Fruit fly (Drosophila melanogaster) whole organism, embryonic: ENCODE data around the gene SerRS.

Experiments used
- Antp ChIP-seq: fragments of 200-800 bp; sonication (Bioruptor generic); optimal IDR thresholded peaks from 3 replicates; lab custom pipeline; 2016; ENCODE audit warnings: missing biosample characterization, missing genetic modification characterization
- Asciz ChIP-seq: fragments of 200-800 bp; sonication (Bioruptor generic); optimal IDR thresholded peaks from 2 replicates; lab custom pipeline; 2017; ENCODE audit warnings: missing biosample characterization, mild to moderate bottlenecking, missing genetic modification characterization, missing genetic modification reagents
- Blimp-1 ChIP-seq: fragments of 200-800 bp; sonication (Bioruptor generic); optimal IDR thresholded peaks from 3 replicates; lab custom pipeline; 2018; ENCODE audit warnings: missing biosample characterization, missing genetic modification characterization, mild to moderate bottlenecking, moderate library complexity, missing genetic modification reagents
- BtbVII ChIP-seq: fragments of 200-800 bp; sonication (Bioruptor generic); optimal IDR thresholded peaks from 3 replicates; lab custom pipeline; 2017; ENCODE audit warnings: missing biosample characterization, mild to moderate bottlenecking, missing genetic modification characterization
- Bteb2 ChIP-seq: fragments of 200-800 bp; sonication (Bioruptor generic); optimal IDR thresholded peaks from 2 replicates; lab custom pipeline; 2016; ENCODE audit warnings: missing biosample characterization, missing genetic modification characterization
- CG10979 ChIP-seq: fragments of 200-800 bp; sonication (Bioruptor generic); optimal IDR thresholded peaks from 2 replicates; lab custom pipeline; 2018; ENCODE audit warnings: missing biosample characterization, mild to moderate bottlenecking, missing genetic modification characterization, moderate library complexity
- CG11456 ChIP-seq: fragments of 200-800 bp; sonication (Bioruptor generic); IDR thresholded peaks from 3 replicates; pipeline ENCODE4 v1.3.6; 2022; ENCODE audit warnings: missing biosample characterization, missing genetic modification characterization
- CG12071 ChIP-seq: fragments of 200-800 bp; sonication (Bioruptor generic); optimal IDR thresholded peaks from 3 replicates; lab custom pipeline; 2018; ENCODE audit warnings: missing biosample characterization, mild to moderate bottlenecking, missing genetic modification characterization
- CG12104 ChIP-seq: fragments of 200-800 bp; sonication (Bioruptor generic); optimal IDR thresholded peaks from 3 replicates; lab custom pipeline; 2016; ENCODE audit warnings: missing biosample characterization, missing genetic modification characterization
- CG1233 ChIP-seq: fragments of 200-800 bp; sonication (Bioruptor generic); optimal IDR thresholded peaks from 4 replicates; lab custom pipeline; 2018; ENCODE audit warnings: missing biosample characterization, mild to moderate bottlenecking, missing genetic modification characterization
- CG13424 ChIP-seq: fragments of 200-800 bp; sonication (Bioruptor generic); optimal IDR thresholded peaks from 2 replicates; lab custom pipeline; 2019; ENCODE audit warnings: missing biosample characterization, mild to moderate bottlenecking, missing genetic modification characterization, moderate library complexity
- CG1647 ChIP-seq: fragments of 200-800 bp; sonication (Bioruptor generic); optimal IDR thresholded peaks from 3 replicates; lab custom pipeline; 2016; ENCODE audit warnings: missing biosample characterization, missing genetic modification characterization
- CG17568 ChIP-seq: fragments of 200-800 bp; sonication (Bioruptor generic); optimal IDR thresholded peaks from 2 replicates; lab custom pipeline; 2018; ENCODE audit warnings: missing biosample characterization, mild to moderate bottlenecking, missing genetic modification characterization, moderate library complexity
- CG30020 ChIP-seq: fragments of 200-800 bp; optimal IDR thresholded peaks from 2 replicates; lab custom pipeline; 2019; ENCODE audit warnings: missing biosample characterization, mild to moderate bottlenecking, missing genetic modification characterization, moderate library complexity
- CG3847 ChIP-seq: fragments of 200-800 bp; sonication (Bioruptor generic); IDR thresholded peaks from 2 replicates; pipeline ENCODE4 v1.3.6; 2022; ENCODE audit warnings: missing biosample characterization, missing genetic modification characterization
- CG3995 ChIP-seq: fragments of 200-800 bp; sonication (Bioruptor generic); optimal IDR thresholded peaks from 3 replicates; lab custom pipeline; 2016; ENCODE audit warnings: missing biosample characterization, missing genetic modification characterization
- CG6791 ChIP-seq: fragments of 200-800 bp; sonication (Bioruptor generic); IDR thresholded peaks from 3 replicates; pipeline ENCODE4 v1.3.6; 2022; ENCODE audit warnings: missing biosample characterization, missing genetic modification characterization; ENCODE audit not compliant: partially characterized antibody
- CG7357 ChIP-seq: fragments of 200-800 bp; sonication (Bioruptor generic); IDR thresholded peaks from 3 replicates; pipeline ENCODE4 v1.3.6; 2022; ENCODE audit warnings: missing biosample characterization, missing genetic modification characterization
- CG7786 ChIP-seq: fragments of 200-800 bp; sonication (Bioruptor generic); optimal IDR thresholded peaks from 2 replicates; lab custom pipeline; 2016; ENCODE audit warnings: missing biosample characterization, missing genetic modification characterization
- CG8290 ChIP-seq, 3 experiments: fragments of 200-800 bp; sonication (Bioruptor generic); optimal IDR thresholded peaks; 2 replicates each; lab custom pipeline; 2016 to 2019; ENCODE audit warnings: missing biosample characterization in 3 of 3, missing genetic modification characterization in 3 of 3, mild to moderate bottlenecking in 2 of 3, moderate library complexity in 1 of 3
- CG9797 ChIP-seq: fragments of 200-800 bp; sonication (Bioruptor generic); optimal IDR thresholded peaks from 3 replicates; lab custom pipeline; 2018; ENCODE audit warnings: missing biosample characterization, mild to moderate bottlenecking, missing genetic modification characterization
- Doc3 ChIP-seq: fragments of 200-800 bp; sonication (Bioruptor generic); IDR thresholded peaks from 3 replicates; pipeline ENCODE4 v1.3.6; 2022; ENCODE audit warnings: missing biosample characterization, missing genetic modification characterization; ENCODE audit not compliant: partially characterized antibody
- HmgD ChIP-seq: fragments of 200-800 bp; sonication (Bioruptor generic); optimal IDR thresholded peaks from 3 replicates; lab custom pipeline; 2016; ENCODE audit warnings: missing biosample characterization, missing genetic modification characterization
- Myb ChIP-seq: fragments of 200-800 bp; sonication (Bioruptor generic); optimal IDR thresholded peaks from 2 replicates; lab custom pipeline; 2016; ENCODE audit warnings: missing biosample characterization, missing genetic modification characterization
- ac ChIP-seq: fragments of 200-800 bp; sonication (Bioruptor generic); optimal IDR thresholded peaks from 3 replicates; lab custom pipeline; 2017; ENCODE audit warnings: missing biosample characterization, mild to moderate bottlenecking, missing genetic modification characterization
- amos ChIP-seq: fragments of 200-800 bp; sonication (Bioruptor generic); IDR thresholded peaks from 2 replicates; pipeline ENCODE4 v1.3.6; 2022; ENCODE audit warnings: missing biosample characterization, missing genetic modification characterization; ENCODE audit not compliant: partially characterized antibody
- ase ChIP-seq: fragments of 200-800 bp; sonication (Bioruptor generic); IDR thresholded peaks from 3 replicates; pipeline ENCODE4 v1.3.6; 2022; ENCODE audit warnings: missing biosample characterization, missing genetic modification characterization
- ash1 ChIP-seq: fragments of 200-800 bp; sonication (Bioruptor generic); optimal IDR thresholded peaks from 2 replicates; lab custom pipeline; 2018; ENCODE audit warnings: missing biosample characterization, mild to moderate bottlenecking, missing genetic modification characterization
- bcd ChIP-seq: fragments of 200-800 bp; sonication (Bioruptor generic); optimal IDR thresholded peaks from 2 replicates; lab custom pipeline; 2017; ENCODE audit warnings: missing biosample characterization, mild to moderate bottlenecking, missing genetic modification characterization
- dati ChIP-seq: fragments of 200-800 bp; sonication (Bioruptor generic); IDR thresholded peaks from 2 replicates; pipeline ENCODE4 v1.3.6; 2022; ENCODE audit warnings: missing biosample characterization, missing genetic modification characterization
- dpn ChIP-seq, 2 experiments: fragments of 200-800 bp; sonication (Bioruptor generic); optimal IDR thresholded peaks; 3 replicates each; lab custom pipeline; 2016; ENCODE audit warnings: missing biosample characterization in 2 of 2, missing genetic modification characterization in 2 of 2
- esg ChIP-seq: fragments of 200-800 bp; sonication (Bioruptor generic); conservative IDR thresholded peaks from 2 replicates; pipeline ENCODE4 v1.3.6; 2022; ENCODE audit warnings: missing biosample characterization, missing genetic modification characterization
- gfzf ChIP-seq: fragments of 200-800 bp; sonication (Bioruptor generic); optimal IDR thresholded peaks from 2 replicates; lab custom pipeline; 2016; ENCODE audit warnings: missing biosample characterization, mild to moderate bottlenecking, missing genetic modification characterization, moderate library complexity
- gro ChIP-seq: fragments of 200-800 bp; sonication (Bioruptor generic); optimal IDR thresholded peaks from 2 replicates; lab custom pipeline; 2016; ENCODE audit warnings: missing biosample characterization, missing genetic modification characterization
- hb ChIP-seq: fragments of 200-800 bp; sonication (Bioruptor generic); IDR thresholded peaks from 3 replicates; pipeline ENCODE4 v1.3.6; 2022; ENCODE audit warnings: missing biosample characterization, missing genetic modification characterization; ENCODE audit not compliant: partially characterized antibody
- kah ChIP-seq: fragments of 200-800 bp; sonication (Bioruptor generic); optimal IDR thresholded peaks from 2 replicates; lab custom pipeline; 2018; ENCODE audit warnings: missing biosample characterization, mild to moderate bottlenecking, missing genetic modification characterization
- lola ChIP-seq, 3 experiments: fragments of >200 bp in 2 of 3; fragments of 200-800 bp in 1 of 3; sonication (Bioruptor generic) in 1 of 3; optimal IDR thresholded peaks; 2 replicates each; lab custom pipeline; 2017 to 2019; ENCODE audit warnings: missing biosample characterization in 3 of 3, missing genetic modification characterization in 3 of 3, mild to moderate bottlenecking in 1 of 3, moderate library complexity in 1 of 3
- peb ChIP-seq: fragments of 200-800 bp; sonication (Bioruptor generic); IDR thresholded peaks from 2 replicates; pipeline ENCODE4 v1.3.6; 2022; ENCODE audit warnings: missing biosample characterization, missing genetic modification characterization
- pnt ChIP-seq: fragments of 200-800 bp; sonication (Bioruptor generic); optimal IDR thresholded peaks from 3 replicates; lab custom pipeline; 2016; ENCODE audit warnings: missing biosample characterization, missing genetic modification characterization
- pros ChIP-seq: fragments of 200-800 bp; sonication (Bioruptor generic); optimal IDR thresholded peaks from 3 replicates; lab custom pipeline; 2019; ENCODE audit warnings: missing biosample characterization, mild to moderate bottlenecking, missing genetic modification characterization, moderate library complexity
- psq ChIP-seq: fragments of 200-800 bp; sonication (Bioruptor generic); optimal IDR thresholded peaks from 2 replicates; lab custom pipeline; 2017; ENCODE audit warnings: missing biosample characterization, missing genetic modification characterization
- row ChIP-seq: fragments of 200-800 bp; sonication (Bioruptor generic); IDR thresholded peaks from 3 replicates; pipeline ENCODE4 v1.3.6; 2022; ENCODE audit warnings: missing biosample characterization, missing genetic modification characterization
- shn ChIP-seq: fragments of 200-800 bp; sonication (Bioruptor generic); optimal IDR thresholded peaks from 3 replicates; lab custom pipeline; 2016; ENCODE audit warnings: missing biosample characterization, missing genetic modification characterization
- sr ChIP-seq: fragments of 200-800 bp; sonication (Bioruptor generic); IDR thresholded peaks from 3 replicates; pipeline ENCODE4 v1.3.6; 2022; ENCODE audit warnings: missing biosample characterization, missing genetic modification characterization
- tgo ChIP-seq: fragments of 200-800 bp; sonication (Bioruptor generic); IDR thresholded peaks from 3 replicates; pipeline ENCODE4 v1.3.6; 2022; ENCODE audit warnings: missing biosample characterization, missing genetic modification characterization
- tin ChIP-seq: fragments of 200-800 bp; sonication (Bioruptor generic); optimal IDR thresholded peaks from 3 replicates; lab custom pipeline; 2016; ENCODE audit warnings: missing biosample characterization, missing genetic modification characterization
- trem ChIP-seq: fragments of 200-800 bp; optimal IDR thresholded peaks from 3 replicates; lab custom pipeline; 2019; ENCODE audit warnings: missing biosample characterization, mild to moderate bottlenecking, missing genetic modification characterization, moderate library complexity
- unpg ChIP-seq: fragments of 200-800 bp; sonication (Bioruptor generic); optimal IDR thresholded peaks from 3 replicates; lab custom pipeline; 2018; ENCODE audit warnings: missing biosample characterization, mild to moderate bottlenecking, missing genetic modification characterization, moderate library complexity
- vfl ChIP-seq: fragments of 200-800 bp; sonication (Bioruptor generic); optimal IDR thresholded peaks from 2 replicates; lab custom pipeline; 2016; ENCODE audit warnings: missing biosample characterization, missing genetic modification characterization

The SerRS gene

DNA sequence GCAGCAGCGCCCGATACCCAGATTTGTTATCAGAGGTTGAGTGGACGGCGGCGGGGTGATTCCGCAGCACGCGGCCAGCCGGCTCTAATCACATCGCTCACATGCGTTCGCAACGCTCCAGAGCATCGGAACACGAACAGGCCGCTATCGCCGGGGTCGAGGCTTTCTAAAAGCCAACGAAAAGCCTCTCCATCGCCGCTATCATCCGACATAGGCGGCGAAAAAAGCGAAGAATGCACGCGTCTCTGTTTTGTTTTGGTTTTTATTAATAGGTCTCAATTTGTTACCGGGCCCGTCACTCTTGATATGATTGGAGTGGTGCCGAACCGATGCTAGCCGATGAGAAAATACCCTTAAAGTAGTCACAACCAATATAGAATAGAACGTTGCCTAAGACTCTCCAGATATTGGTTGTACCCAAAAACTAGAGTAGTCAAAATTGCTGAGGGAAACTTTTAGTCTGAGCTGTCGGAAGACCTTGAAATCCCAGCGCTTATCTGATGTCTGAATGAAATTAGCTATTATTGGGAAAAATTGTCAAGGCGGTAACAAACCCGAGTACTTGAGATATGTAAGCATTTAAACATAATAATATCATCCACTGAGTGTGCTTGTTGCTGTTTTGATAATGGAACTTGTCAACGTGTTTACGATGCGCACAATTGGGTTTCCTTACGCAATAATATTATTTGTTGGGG lies 4.9 kb upstream of the SerRS start, which contains the start of gene CG17261 (continued):
- TF ChIP-seq row (GFP tag; lab: Robert Waterston, UW), result peak; percentile 89
- TF ChIP-seq CG7357, result no peak
- peak; percentile 31 for TF ChIP-seq Myb
- peak; percentile 5 for TF ChIP-seq Bteb2
- no peak for TF ChIP-seq Asciz (GFP tag; lab: Kevin White, UChicago)
- peak; percentile 60; the same call in 1 of the 3 replicates for TF ChIP-seq CG11456
- peak; percentile 31; the same call in 1 of the 3 replicates for TF ChIP-seq tgo (GFP tag; lab: Robert Waterston, UW)
- no peak for TF ChIP-seq ac (GFP tag; lab: Kevin White, UChicago)
- TF ChIP-seq CG6791 (GFP tag; lab: Robert Waterston, UW), result no peak
- peak; percentile 4 for TF ChIP-seq CG13424
- TF ChIP-seq CG7786 (GFP tag; lab: Kevin White, UChicago), result peak; percentile 22
- peak; percentile 8 for TF ChIP-seq CG1233
- peak; percentile 90 for TF ChIP-seq gro (GFP tag; lab: Kevin White, UChicago)
- no peak for TF ChIP-seq CG30020
- no peak for TF ChIP-seq lola (GFP tag; optimal IDR thresholded peaks at IDR 0.05; lab: Kevin White, UChicago)
- no peak for TF ChIP-seq CG10979 (tag; lab: Kevin White, UChicago)
- TF ChIP-seq tin (GFP tag; lab: Kevin White, UChicago), result peak; percentile 37
- TF ChIP-seq sr, result no peak
- TF ChIP-seq Blimp-1 (GFP tag; lab: Kevin White, UChicago), result no peak
- peak; percentile 23 for TF ChIP-seq CG12071
- no peak for TF ChIP-seq ase (GFP tag; lab: Robert Waterston, UW)
- TF ChIP-seq CG9797 (GFP tag; lab: Kevin White, UChicago), result no peak
- no peak for TF ChIP-seq CG8290 (GFP tag; optimal IDR thresholded peaks at IDR 0.05; lab: Kevin White, UChicago)
- peak in 1 of 2 experiments; percentile 70 for TF ChIP-seq CG8290 (tag; optimal IDR thresholded peaks at IDR 0.05; lab: Kevin White, UChicago)
- TF ChIP-seq dpn (GFP tag; optimal IDR thresholded peaks at IDR 0.05; lab: Kevin White, UChicago), result peak; percentile 31 to 35
- TF ChIP-seq hb (GFP tag; lab: Robert Waterston, UW), result no peak
- no peak for TF ChIP-seq BtbVII
- TF ChIP-seq ash1 (GFP tag; lab: Kevin White, UChicago), result no peak
- TF ChIP-seq bcd (GFP tag; lab: Kevin White, UChicago), result no peak
- no peak for TF ChIP-seq esg (GFP tag; lab: Robert Waterston, UW)
- no peak for TF ChIP-seq CG3847
- no peak for TF ChIP-seq CG1647 (GFP tag; lab: Kevin White, UChicago)
- TF ChIP-seq pnt (GFP tag; lab: Kevin White, UChicago), result no peak
- no peak for TF ChIP-seq psq
- no peak for TF ChIP-seq Doc3 (GFP tag; lab: Robert Waterston, UW)
- TF ChIP-seq amos (GFP tag; lab: Robert Waterston, UW), result no peak; the same call in 1 of the 2 replicates
- no peak for TF ChIP-seq peb (GFP tag; lab: Robert Waterston, UW)
- no peak for TF ChIP-seq kah
- peak; percentile 4 for TF ChIP-seq HmgD (GFP tag; lab: Kevin White, UChicago)
- peak; percentile 4 for TF ChIP-seq CG17568
- no peak for TF ChIP-seq CG3995
- TF ChIP-seq trem, result no peak
- TF ChIP-seq gfzf, result no peak
- no peak for TF ChIP-seq dati
- peak; percentile 25 for TF ChIP-seq vfl (GFP tag; lab: Kevin White, UChicago)
- peak; percentile 54 for TF ChIP-seq Antp (GFP tag; lab: Kevin White, UChicago)
- no peak for TF ChIP-seq CG12104
- TF ChIP-seq pros (GFP tag; lab: Kevin White, UChicago), result no peak
- peak; percentile 23 for TF ChIP-seq shn (GFP tag; lab: Kevin White, UChicago)
- TF ChIP-seq unpg (GFP tag; lab: Kevin White, UChicago), result peak; percentile 7
